Fruit fly (Drosophila melanogaster): ENCODE data around the gene CG6833.
A peak's percentile ranks its signal among the peaks of the same experiment; 100 is the strongest.

Gene CG6833

dm6 chr3L:14036867-14037313, 14.1 kb upstream of the CG6833 start, which contains the start of gene Hsp110 (continued):
- TF ChIP-seq cato (GFP tag; optimal IDR thresholded peaks at IDR 0.05; ENCODE audit: borderline replicate concordance), result no peak
- peak; percentile 16 for TF ChIP-seq Hand (GFP tag; optimal IDR thresholded peaks at IDR 0.05)
- TF ChIP-seq eve (GFP tag; optimal IDR thresholded peaks at IDR 0.05), result no peak
- TF ChIP-seq sens (GFP tag), result peak; percentile 81
- no peak for TF ChIP-seq CG1024 (GFP tag; IDR thresholded peaks at IDR 0.05)
- TF ChIP-seq CG5245 (GFP tag; optimal IDR thresholded peaks at IDR 0.05), result no peak
- peak; percentile 7 for TF ChIP-seq repo (GFP tag; optimal IDR thresholded peaks at IDR 0.05)
- TF ChIP-seq CG9609 (GFP tag; optimal IDR thresholded peaks at IDR 0.05), result no peak
- no peak for TF ChIP-seq CG1647 (GFP tag; optimal IDR thresholded peaks at IDR 0.05)
- no peak for TF ChIP-seq tll (GFP tag; optimal IDR thresholded peaks at IDR 0.05)
- TF ChIP-seq CG4424 (GFP tag; optimal IDR thresholded peaks at IDR 0.05), result no peak
- no peak for TF ChIP-seq Gsc (GFP tag; IDR thresholded peaks at IDR 0.05)
- TF ChIP-seq CG9932 (GFP tag; IDR thresholded peaks at IDR 0.05), result peak; percentile 76
- no peak for TF ChIP-seq cad (GFP tag; optimal IDR thresholded peaks at IDR 0.05)
- peak; percentile 98 for TF ChIP-seq sqz (GFP tag; optimal IDR thresholded peaks at IDR 0.05)
- no peak for TF ChIP-seq schlank (tag; optimal IDR thresholded peaks at IDR 0.05)
- no peak for TF ChIP-seq crol (GFP tag; IDR thresholded peaks at IDR 0.05)
- TF ChIP-seq Side (GFP tag; optimal IDR thresholded peaks at IDR 0.05), result no peak
- no peak for TF ChIP-seq jing (GFP tag; optimal IDR thresholded peaks at IDR 0.05)
- no peak for TF ChIP-seq CG9817 (tag; optimal IDR thresholded peaks at IDR 0.05)
- TF ChIP-seq Nf-YB (GFP tag; optimal IDR thresholded peaks at IDR 0.05), result peak; percentile 29
- peak; percentile 7 for TF ChIP-seq unpg (GFP tag; optimal IDR thresholded peaks at IDR 0.05)
- peak; percentile 24; the same call in 1 of the 2 replicates for TF ChIP-seq vvl (GFP tag; IDR thresholded peaks at IDR 0.05)
- TF ChIP-seq cg (GFP tag; optimal IDR thresholded peaks at IDR 0.05), result no peak
- TF ChIP-seq Bdp1 (GFP tag; optimal IDR thresholded peaks at IDR 0.05), result no peak
- peak; percentile 42 for TF ChIP-seq CG13894 (tag; optimal IDR thresholded peaks at IDR 0.05)
- TF ChIP-seq Atf3 (GFP tag; optimal IDR thresholded peaks at IDR 0.05), result no peak
- TF ChIP-seq Camta (GFP tag; optimal IDR thresholded peaks at IDR 0.05), result no peak
- TF ChIP-seq odd (GFP tag; optimal IDR thresholded peaks at IDR 0.05), result no peak
- TF ChIP-seq CG15073 (GFP tag; optimal IDR thresholded peaks at IDR 0.05), result no peak
- no peak for TF ChIP-seq Lpt (GFP tag; optimal IDR thresholded peaks at IDR 0.05)
- TF ChIP-seq D19B (GFP tag; optimal IDR thresholded peaks at IDR 0.05), result no peak
- peak; percentile 37 for TF ChIP-seq CG12299 (tag; optimal IDR thresholded peaks at IDR 0.05)
- TF ChIP-seq gt (GFP tag; IDR thresholded peaks at IDR 0.05), result no peak
- TF ChIP-seq klu (GFP tag; IDR thresholded peaks at IDR 0.05), result no peak
- TF ChIP-seq Max (GFP tag; optimal IDR thresholded peaks at IDR 0.05), result peak; percentile 70
- TF ChIP-seq crp (GFP tag; optimal IDR thresholded peaks at IDR 0.05), result no peak
- TF ChIP-seq CG6765 (GFP tag; optimal IDR thresholded peaks at IDR 0.05), result peak; percentile 8
- TF ChIP-seq Kr (GFP tag; optimal IDR thresholded peaks at IDR 0.05), result no peak
- no peak for TF ChIP-seq hkb (optimal IDR thresholded peaks at IDR 0.05)
- TF ChIP-seq hkb (GFP tag; IDR thresholded peaks at IDR 0.05), result peak; percentile 19; the same call in 1 of the 2 replicates
- TF ChIP-seq NK7.1 (GFP tag; optimal IDR thresholded peaks at IDR 0.05), result no peak
- no peak for TF ChIP-seq CG33557 (GFP tag; optimal IDR thresholded peaks at IDR 0.05)
- no peak for TF ChIP-seq CG16863 (GFP tag; optimal IDR thresholded peaks at IDR 0.05)
- TF ChIP-seq stc (GFP tag; IDR thresholded peaks at IDR 0.05), result no peak
- no peak for TF ChIP-seq Oaz (GFP tag; IDR thresholded peaks at IDR 0.05)
- TF ChIP-seq Hr51 (GFP tag; optimal IDR thresholded peaks at IDR 0.05), result no peak
- TF ChIP-seq CG13624 (GFP tag; optimal IDR thresholded peaks at IDR 0.05), result peak; percentile 26
- TF ChIP-seq CG1233 (GFP tag; optimal IDR thresholded peaks at IDR 0.05), result no peak
- TF ChIP-seq Bgb (GFP tag; IDR thresholded peaks at IDR 0.05; ENCODE audit: partially characterized antibody), result peak; percentile 100
- TF ChIP-seq Hmx (GFP tag; optimal IDR thresholded peaks at IDR 0.05), result no peak
- no peak for TF ChIP-seq sr (GFP tag; IDR thresholded peaks at IDR 0.05)

Measured in whole organism, embryonic.